Worm (Caenorhabditis elegans): ENCODE results near the gene hil-2.

DNA sequence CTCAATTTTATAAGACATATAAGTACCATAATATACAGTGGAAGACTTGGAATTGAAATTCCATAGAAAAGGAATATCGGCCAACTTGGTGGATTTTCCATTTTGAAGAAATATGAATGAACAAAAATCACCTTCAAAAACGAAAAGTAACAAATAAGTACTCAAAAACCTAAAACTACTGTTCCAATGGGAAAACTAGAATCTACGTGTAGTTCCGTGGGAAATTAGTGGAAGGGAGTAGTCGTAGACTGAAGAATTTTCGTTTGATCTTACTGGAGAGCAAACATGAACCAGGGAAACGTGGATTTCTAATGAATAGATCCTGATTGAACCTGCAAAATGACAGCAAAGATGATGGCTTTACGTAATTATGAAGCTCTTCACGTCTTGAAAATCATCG, 22.1 kb upstream of the hil-2 start, which contains the start of gene srv-31:
- TF ChIP-seq hlh-15 (tag; optimal IDR thresholded peaks at IDR 0.05) (no peak), elt-4 (tag; optimal IDR thresholded peaks at IDR 0.05) (no peak), nhr-11 (tag; optimal IDR thresholded peaks at IDR 0.05) (no peak), ceh-34 (tag; optimal IDR thresholded peaks at IDR 0.05) (no peak), pros-1 (tag; optimal IDR thresholded peaks at IDR 0.05) (no peak), ceh-31 (tag; optimal IDR thresholded peaks at IDR 0.05) (no peak)
